Fruit fly (Drosophila melanogaster) whole organism, embryonic: Measurements from ENCODE around the gene His3.3B.
A peak's percentile ranks its signal among the peaks of the same experiment; 100 is the strongest.

Source experiments
- Bdp1 ChIP-seq: fragments of 200-800 bp; sonication (Bioruptor generic); optimal IDR thresholded peaks from 3 replicates; lab custom pipeline; 2016; ENCODE audit warnings: missing biosample characterization, missing genetic modification characterization
- Bgb ChIP-seq: fragments of 200-800 bp; sonication (Bioruptor generic); IDR thresholded peaks from 2 replicates; pipeline ENCODE4 v1.3.6; 2022; ENCODE audit warnings: missing biosample characterization, missing genetic modification characterization; ENCODE audit not compliant: partially characterized antibody
- CG10209 ChIP-seq: fragments of 200-800 bp; sonication (Bioruptor generic); optimal IDR thresholded peaks from 3 replicates; lab custom pipeline; 2017; ENCODE audit warnings: missing biosample characterization, mild to moderate bottlenecking, missing genetic modification characterization, missing genetic modification reagents
- CG11695 ChIP-seq: fragments of 200-800 bp; sonication (Bioruptor generic); IDR thresholded peaks from 3 replicates; pipeline ENCODE4 v1.3.6; 2022; ENCODE audit warnings: missing biosample characterization, missing genetic modification characterization
- CG13296 ChIP-seq: fragments of 200-800 bp; sonication (Bioruptor generic); optimal IDR thresholded peaks from 3 replicates; lab custom pipeline; 2018; ENCODE audit warnings: missing biosample characterization, mild to moderate bottlenecking, missing genetic modification characterization
- CG14860 ChIP-seq: fragments of 200-800 bp; sonication (Bioruptor generic); IDR thresholded peaks from 3 replicates; pipeline ENCODE4 v1.3.6; 2022; ENCODE audit warnings: missing biosample characterization, missing genetic modification characterization; ENCODE audit not compliant: partially characterized antibody
- CG16813 ChIP-seq: fragments of 200-800 bp; sonication (Bioruptor generic); IDR thresholded peaks from 3 replicates; pipeline ENCODE4 v1.3.6; 2022; ENCODE audit warnings: missing biosample characterization, missing genetic modification characterization; ENCODE audit not compliant: partially characterized antibody
- CG2129 ChIP-seq: fragments of 200-800 bp; sonication (Bioruptor generic); IDR thresholded peaks from 2 replicates; pipeline ENCODE4 v1.3.6; 2022; ENCODE audit warnings: missing biosample characterization, missing genetic modification characterization; ENCODE audit not compliant: partially characterized antibody
- CG33557 ChIP-seq: fragments of 200-800 bp; sonication (Bioruptor generic); optimal IDR thresholded peaks from 2 replicates; lab custom pipeline; 2019; ENCODE audit warnings: missing biosample characterization, mild to moderate bottlenecking, missing genetic modification characterization, moderate library complexity
- CG6689 ChIP-seq: fragments of 200-800 bp; sonication (Bioruptor generic); IDR thresholded peaks from 2 replicates; pipeline ENCODE4 v1.3.6; 2022; ENCODE audit warnings: missing biosample characterization, missing genetic modification characterization
- CG6791 ChIP-seq: fragments of 200-800 bp; sonication (Bioruptor generic); IDR thresholded peaks from 3 replicates; pipeline ENCODE4 v1.3.6; 2022; ENCODE audit warnings: missing biosample characterization, missing genetic modification characterization; ENCODE audit not compliant: partially characterized antibody
- CG7928 ChIP-seq: fragments of 200-800 bp; sonication (Bioruptor generic); optimal IDR thresholded peaks from 2 replicates; lab custom pipeline; 2017; ENCODE audit warnings: missing biosample characterization, mild to moderate bottlenecking, missing genetic modification characterization
- CG7963 ChIP-seq: fragments of 200-800 bp; sonication (Bioruptor generic); IDR thresholded peaks from 3 replicates; pipeline ENCODE4 v1.3.6; 2022; ENCODE audit warnings: missing biosample characterization, missing genetic modification characterization; ENCODE audit not compliant: partially characterized antibody
- CG7987 ChIP-seq: fragments of 200-800 bp; sonication (Bioruptor generic); optimal IDR thresholded peaks from 2 replicates; lab custom pipeline; 2018; ENCODE audit warnings: missing biosample characterization, mild to moderate bottlenecking, missing genetic modification characterization, moderate library complexity
- CG8388 ChIP-seq: fragments of 200-800 bp; sonication (Bioruptor generic); optimal IDR thresholded peaks from 2 replicates; lab custom pipeline; 2019; ENCODE audit warnings: missing biosample characterization, mild to moderate bottlenecking, missing genetic modification characterization, moderate library complexity
- Dll ChIP-seq: fragments of 200-800 bp; sonication (Bioruptor generic); IDR thresholded peaks from 4 replicates; pipeline ENCODE4 v1.3.6; 2022; ENCODE audit warnings: missing biosample characterization, missing genetic modification characterization; ENCODE audit not compliant: partially characterized antibody
- Drgx ChIP-seq: fragments of 200-800 bp; sonication (Bioruptor generic); IDR thresholded peaks from 2 replicates; pipeline ENCODE4 v1.3.6; 2022; ENCODE audit warnings: missing biosample characterization, missing genetic modification characterization
- Fer1 ChIP-seq: fragments of 200-800 bp; sonication (Bioruptor generic); optimal IDR thresholded peaks from 2 replicates; lab custom pipeline; 2017; ENCODE audit warnings: missing biosample characterization, mild to moderate bottlenecking, missing genetic modification characterization
- GATAe ChIP-seq: fragments of 200-800 bp; sonication (Bioruptor generic); conservative IDR thresholded peaks from 2 replicates; pipeline ENCODE4 v1.3.6; 2022; ENCODE audit warnings: missing biosample characterization, missing genetic modification characterization
- HLH54F ChIP-seq: fragments of 200-800 bp; sonication (Bioruptor generic); optimal IDR thresholded peaks from 3 replicates; lab custom pipeline; 2016; ENCODE audit warnings: missing biosample characterization, missing genetic modification characterization
- Hey ChIP-seq: fragments of 200-800 bp; sonication (Bioruptor generic); optimal IDR thresholded peaks from 3 replicates; lab custom pipeline; 2018; ENCODE audit warnings: missing biosample characterization, mild to moderate bottlenecking, missing genetic modification characterization
- Mes4 ChIP-seq: fragments of 200-800 bp; sonication (Bioruptor generic); optimal IDR thresholded peaks from 2 replicates; lab custom pipeline; 2016; ENCODE audit warnings: missing biosample characterization, missing genetic modification characterization
- Myb ChIP-seq: fragments of 200-800 bp; sonication (Bioruptor generic); optimal IDR thresholded peaks from 2 replicates; lab custom pipeline; 2016; ENCODE audit warnings: missing biosample characterization, missing genetic modification characterization
- Sox102F ChIP-seq: fragments of 200-800 bp; sonication (Bioruptor generic); optimal IDR thresholded peaks from 2 replicates; lab custom pipeline; 2018; ENCODE audit warnings: missing biosample characterization, mild to moderate bottlenecking, missing genetic modification characterization, moderate library complexity
- Xrp1 ChIP-seq: fragments of 200-800 bp; sonication (Bioruptor generic); IDR thresholded peaks from 2 replicates; pipeline ENCODE4 v1.3.6; 2022; ENCODE audit warnings: missing biosample characterization, missing genetic modification characterization
- ash1 ChIP-seq: fragments of 200-800 bp; sonication (Bioruptor generic); optimal IDR thresholded peaks from 2 replicates; lab custom pipeline; 2018; ENCODE audit warnings: missing biosample characterization, mild to moderate bottlenecking, missing genetic modification characterization
- ato ChIP-seq: fragments of 200-800 bp; sonication (Bioruptor generic); IDR thresholded peaks from 2 replicates; pipeline ENCODE4 v1.3.6; 2022; ENCODE audit warnings: missing biosample characterization, missing genetic modification characterization; ENCODE audit not compliant: partially characterized antibody
- bab2 ChIP-seq: fragments of 200-800 bp; sonication (Bioruptor generic); optimal IDR thresholded peaks from 2 replicates; lab custom pipeline; 2016; ENCODE audit warnings: missing biosample characterization, missing genetic modification characterization
- dmrt11E ChIP-seq: fragments of 200-800 bp; sonication (Bioruptor generic); optimal IDR thresholded peaks from 3 replicates; lab custom pipeline; 2018; ENCODE audit warnings: missing biosample characterization, mild to moderate bottlenecking, missing genetic modification characterization, moderate library complexity
- fd64A ChIP-seq: fragments of 200-800 bp; sonication (Bioruptor generic); optimal IDR thresholded peaks from 3 replicates; lab custom pipeline; 2018; ENCODE audit warnings: missing biosample characterization, mild to moderate bottlenecking, missing genetic modification characterization
- fru ChIP-seq: fragments of >200 bp; optimal IDR thresholded peaks from 2 replicates; lab custom pipeline; 2017
- gfzf ChIP-seq: fragments of 200-800 bp; sonication (Bioruptor generic); optimal IDR thresholded peaks from 2 replicates; lab custom pipeline; 2016; ENCODE audit warnings: missing biosample characterization, mild to moderate bottlenecking, missing genetic modification characterization, moderate library complexity
- kay ChIP-seq: fragments of 200-800 bp; sonication (Bioruptor generic); optimal IDR thresholded peaks from 2 replicates; lab custom pipeline; 2016; ENCODE audit warnings: missing biosample characterization, missing genetic modification characterization
- lilli ChIP-seq: fragments of 200-800 bp; sonication (Bioruptor generic); optimal IDR thresholded peaks from 3 replicates; lab custom pipeline; 2016; ENCODE audit warnings: missing biosample characterization, missing genetic modification characterization
- lola ChIP-seq, 3 experiments: fragments of >200 bp in 2 of 3; fragments of 200-800 bp in 1 of 3; sonication (Bioruptor generic) in 1 of 3; optimal IDR thresholded peaks; 2 replicates each; lab custom pipeline; 2017 to 2019; ENCODE audit warnings: missing biosample characterization in 3 of 3, missing genetic modification characterization in 3 of 3, mild to moderate bottlenecking in 1 of 3, moderate library complexity in 1 of 3
- phol ChIP-seq: fragments of 200-800 bp; sonication (Bioruptor generic); optimal IDR thresholded peaks from 3 replicates; lab custom pipeline; 2018; ENCODE audit warnings: missing biosample characterization, mild to moderate bottlenecking, missing genetic modification characterization, moderate library complexity
- pnt ChIP-seq: fragments of 200-800 bp; sonication (Bioruptor generic); optimal IDR thresholded peaks from 3 replicates; lab custom pipeline; 2016; ENCODE audit warnings: missing biosample characterization, missing genetic modification characterization
- pros ChIP-seq: fragments of 200-800 bp; sonication (Bioruptor generic); optimal IDR thresholded peaks from 3 replicates; lab custom pipeline; 2019; ENCODE audit warnings: missing biosample characterization, mild to moderate bottlenecking, missing genetic modification characterization, moderate library complexity
- pum ChIP-seq: fragments of 200-800 bp; sonication (Bioruptor generic); optimal IDR thresholded peaks from 2 replicates; lab custom pipeline; 2016; ENCODE audit warnings: missing biosample characterization, missing genetic modification characterization
- sens ChIP-seq: fragments of 200-800 bp; sonication (Bioruptor generic); peaks from one replicate; lab custom pipeline; 2016; ENCODE audit warnings: missing biosample characterization, missing genetic modification characterization
- ssp ChIP-seq: fragments of 200-800 bp; sonication (Bioruptor generic); IDR thresholded peaks from 2 replicates; pipeline ENCODE4 v1.3.6; 2022; ENCODE audit warnings: missing biosample characterization, missing genetic modification characterization
- stwl ChIP-seq: fragments of 200-800 bp; sonication (Bioruptor generic); optimal IDR thresholded peaks from 3 replicates; lab custom pipeline; 2018; ENCODE audit warnings: missing biosample characterization, mild to moderate bottlenecking, missing genetic modification characterization, moderate library complexity
- ttk ChIP-seq: fragments of 200-800 bp; sonication (Bioruptor generic); IDR thresholded peaks from 2 replicates; pipeline ENCODE4 v2.1.2; 2022; ENCODE audit warnings: missing biosample characterization, missing genetic modification characterization
- vfl ChIP-seq: fragments of 200-800 bp; sonication (Bioruptor generic); optimal IDR thresholded peaks from 2 replicates; lab custom pipeline; 2016; ENCODE audit warnings: missing biosample characterization, missing genetic modification characterization
- zfh2 ChIP-seq: fragments of 200-800 bp; sonication (Bioruptor generic); optimal IDR thresholded peaks from 2 replicates; lab custom pipeline; 2016; ENCODE audit warnings: missing biosample characterization, missing genetic modification characterization

Gene His3.3B

dm6 chrX:9187429-9187828 is 31.0 kb upstream of the His3.3B start (continued):
- TF ChIP-seq phol (tag; lab: Kevin White, UChicago) (peak; percentile 15), CG6791 (GFP tag; lab: Robert Waterston, UW) (peak; percentile 75), CG6689 (no peak), CG11695 (no peak), GATAe (no peak), ttk (no peak), stwl (tag; lab: Kevin White, UChicago) (peak; percentile 66), Mes4 (GFP tag; lab: Kevin White, UChicago) (no peak), CG7987 (no peak), CG14860 (GFP tag; lab: Robert Waterston, UW) (0 out of 3 replicates have a peak, but pooled peaks have one; percentile 34), gfzf (GFP tag; lab: Kevin White, UChicago) (peak; percentile 10), CG10209 (GFP tag; lab: Kevin White, UChicago) (no peak), ato (0 out of 2 replicates have a peak, but pooled peaks have one; percentile 35), Fer1 (GFP tag; lab: Kevin White, UChicago) (no peak), fru (no peak), Sox102F (GFP tag; lab: Kevin White, UChicago) (no peak), CG8388 (no peak), dmrt11E (no peak), bab2 (GFP tag; lab: Kevin White, UChicago) (no peak), lola (GFP tag; optimal IDR thresholded peaks at IDR 0.05; lab: Kevin White, UChicago) (no peak), CG7928 (no peak), sens (peak; percentile 66), CG2129 (GFP tag; lab: Robert Waterston, UW) (no peak), Myb (GFP tag; lab: Kevin White, UChicago) (peak; percentile 12), pum (GFP tag; lab: Kevin White, UChicago) (no peak), CG13296 (no peak), CG7963 (0 out of 3 replicates have a peak, but pooled peaks have one; percentile 20), fd64A (GFP tag; lab: Kevin White, UChicago) (no peak), Drgx (GFP tag; lab: Robert Waterston, UW) (no peak), lilli (GFP tag; lab: Kevin White, UChicago) (no peak), Bdp1 (GFP tag; lab: Kevin White, UChicago) (no peak), ash1 (GFP tag; lab: Kevin White, UChicago) (no peak), Hey (no peak), CG16813 (GFP tag; lab: Robert Waterston, UW) (peak; percentile 47; the same call in 1 of the 3 replicates), zfh2 (GFP tag; lab: Kevin White, UChicago) (no peak), CG33557 (GFP tag; lab: Kevin White, UChicago) (no peak), HLH54F (GFP tag; lab: Kevin White, UChicago) (no peak), Dll (GFP tag; lab: Robert Waterston, UW) (peak; percentile 41; the same call in 1 of the 4 replicates), vfl (GFP tag; lab: Kevin White, UChicago) (no peak), Xrp1 (GFP tag; lab: Robert Waterston, UW) (no peak), pros (GFP tag; lab: Kevin White, UChicago) (no peak), ssp (GFP tag; lab: Robert Waterston, UW) (no peak), Bgb (GFP tag; lab: Robert Waterston, UW) (no peak), kay (GFP tag; lab: Kevin White, UChicago) (no peak), pnt (GFP tag; lab: Kevin White, UChicago) (no peak)
